Fruit fly (Drosophila melanogaster) whole organism, embryonic: Measurements from ENCODE around the gene CG2059.

Experiments
- Abd-B ChIP-seq: fragments of 200-800 bp; sonication (Bioruptor generic); optimal IDR thresholded peaks from 2 replicates; lab custom pipeline; 2018; ENCODE audit warnings: missing biosample characterization, mild to moderate bottlenecking, missing genetic modification characterization, moderate library complexity
- Atf-2 ChIP-seq: fragments of 200-800 bp; sonication (Bioruptor generic); optimal IDR thresholded peaks from 2 replicates; lab custom pipeline; 2016; ENCODE audit warnings: missing biosample characterization, missing genetic modification characterization
- Awh ChIP-seq: fragments of 200-800 bp; sonication (Bioruptor generic); IDR thresholded peaks from 2 replicates; pipeline ENCODE4, ENCODE4 v1.3.6; 2022; ENCODE audit warnings: missing biosample characterization, missing genetic modification characterization
- CG10267 ChIP-seq: fragments of 200-800 bp; sonication (Bioruptor generic); optimal IDR thresholded peaks from 2 replicates; lab custom pipeline; 2018; ENCODE audit warnings: missing biosample characterization, mild to moderate bottlenecking, missing genetic modification characterization, moderate library complexity
- CG10366 ChIP-seq: fragments of 200-800 bp; sonication (Bioruptor generic); IDR thresholded peaks from 2 replicates; pipeline ENCODE4 v1.3.6; 2022; ENCODE audit warnings: missing biosample characterization, missing genetic modification characterization
- CG11456 ChIP-seq: fragments of 200-800 bp; sonication (Bioruptor generic); IDR thresholded peaks from 3 replicates; pipeline ENCODE4 v1.3.6; 2022; ENCODE audit warnings: missing biosample characterization, missing genetic modification characterization
- CG11504 ChIP-seq: fragments of 200-800 bp; sonication (Bioruptor generic); optimal IDR thresholded peaks from 3 replicates; lab custom pipeline; 2019; ENCODE audit warnings: missing biosample characterization, mild to moderate bottlenecking, missing genetic modification characterization, moderate library complexity
- CG11695 ChIP-seq: fragments of 200-800 bp; sonication (Bioruptor generic); IDR thresholded peaks from 3 replicates; pipeline ENCODE4 v1.3.6; 2022; ENCODE audit warnings: missing biosample characterization, missing genetic modification characterization
- CG12942 ChIP-seq: fragments of 200-800 bp; sonication (Bioruptor generic); optimal IDR thresholded peaks from 3 replicates; lab custom pipeline; 2016; ENCODE audit warnings: missing biosample characterization, missing genetic modification characterization
- CG13624 ChIP-seq: fragments of 200-800 bp; sonication (Bioruptor generic); optimal IDR thresholded peaks from 2 replicates; lab custom pipeline; 2016; ENCODE audit warnings: missing biosample characterization, missing genetic modification characterization
- CG15696 ChIP-seq: fragments of 200-800 bp; sonication (Bioruptor generic); optimal IDR thresholded peaks from 2 replicates; lab custom pipeline; 2019; ENCODE audit warnings: missing biosample characterization, mild to moderate bottlenecking, missing genetic modification characterization, moderate library complexity
- CG1602 ChIP-seq: fragments of 200-800 bp; sonication (Bioruptor generic); optimal IDR thresholded peaks from 3 replicates; lab custom pipeline; 2016; ENCODE audit warnings: missing biosample characterization, missing genetic modification characterization
- CG16815 ChIP-seq: fragments of 200-800 bp; sonication (Bioruptor generic); optimal IDR thresholded peaks from 3 replicates; lab custom pipeline; 2017; ENCODE audit warnings: missing biosample characterization, mild to moderate bottlenecking, missing genetic modification characterization
- CG18764 ChIP-seq: fragments of 200-800 bp; sonication (Bioruptor generic); optimal IDR thresholded peaks from 3 replicates; lab custom pipeline; 2016; ENCODE audit warnings: missing biosample characterization, missing genetic modification characterization
- CG2116 ChIP-seq: fragments of 200-800 bp; sonication (Bioruptor generic); optimal IDR thresholded peaks from 3 replicates; lab custom pipeline; 2018; ENCODE audit warnings: missing biosample characterization, mild to moderate bottlenecking, missing genetic modification characterization
- CG31224 ChIP-seq: fragments of 200-800 bp; sonication (Bioruptor generic); IDR thresholded peaks from 2 replicates; pipeline ENCODE4 v1.3.6; 2022; ENCODE audit warnings: missing biosample characterization, missing genetic modification characterization
- CG7987 ChIP-seq: fragments of 200-800 bp; sonication (Bioruptor generic); optimal IDR thresholded peaks from 2 replicates; lab custom pipeline; 2018; ENCODE audit warnings: missing biosample characterization, mild to moderate bottlenecking, missing genetic modification characterization, moderate library complexity
- CG8765 ChIP-seq: fragments of 200-800 bp; sonication (Bioruptor generic); IDR thresholded peaks from 2 replicates; pipeline ENCODE4 v1.3.6; 2022; ENCODE audit warnings: missing biosample characterization, missing genetic modification characterization
- CG8924 ChIP-seq: fragments of 200-800 bp; optimal IDR thresholded peaks from 3 replicates; lab custom pipeline; 2019; ENCODE audit warnings: missing biosample characterization, mild to moderate bottlenecking, missing genetic modification characterization, moderate library complexity
- D ChIP-seq, 2 experiments: fragments of 200-800 bp in 1 of 2; fragments of >200 bp in 1 of 2; sonication (Bioruptor generic) in 1 of 2; optimal IDR thresholded peaks; 2 replicates in 1 of 2; 3 replicates in 1 of 2; lab custom pipeline; 2017; ENCODE audit warnings: mild to moderate bottlenecking in 1 of 2, missing biosample characterization in 1 of 2, missing genetic modification characterization in 1 of 2, missing genetic modification reagents in 1 of 2
- Dp ChIP-seq: fragments of 200-800 bp; sonication (Bioruptor generic); optimal IDR thresholded peaks from 2 replicates; lab custom pipeline; 2018; ENCODE audit warnings: missing biosample characterization, mild to moderate bottlenecking, missing genetic modification characterization, moderate library complexity
- Fer1 ChIP-seq: fragments of 200-800 bp; sonication (Bioruptor generic); optimal IDR thresholded peaks from 2 replicates; lab custom pipeline; 2017; ENCODE audit warnings: missing biosample characterization, mild to moderate bottlenecking, missing genetic modification characterization
- Fer2 ChIP-seq: fragments of 200-800 bp; sonication (Bioruptor generic); optimal IDR thresholded peaks from 2 replicates; lab custom pipeline; 2018; ENCODE audit warnings: missing biosample characterization, mild to moderate bottlenecking, missing genetic modification characterization, moderate library complexity
- Nf-YB ChIP-seq: fragments of 200-800 bp; sonication (Bioruptor generic); optimal IDR thresholded peaks from 3 replicates; lab custom pipeline; 2019; ENCODE audit warnings: missing biosample characterization, mild to moderate bottlenecking, missing genetic modification characterization, moderate library complexity
- Pdp1 ChIP-seq, 2 experiments: fragments of 200-800 bp; sonication (Bioruptor generic); optimal IDR thresholded peaks; 3 replicates each; lab custom pipeline; 2016; ENCODE audit warnings: missing biosample characterization in 2 of 2, missing genetic modification characterization in 2 of 2, mild to moderate bottlenecking in 1 of 2, moderate library complexity in 1 of 2
- Ravus ChIP-seq: fragments of 200-800 bp; sonication (Bioruptor generic); IDR thresholded peaks from 2 replicates; pipeline ENCODE4 v1.3.6; 2022; ENCODE audit warnings: missing biosample characterization, missing genetic modification characterization
- Sin3A ChIP-seq: fragments of >200 bp; optimal IDR thresholded peaks from 2 replicates; lab custom pipeline; 2018
- Six4 ChIP-seq: fragments of 200-800 bp; sonication (Bioruptor generic); optimal IDR thresholded peaks from 2 replicates; lab custom pipeline; 2016; ENCODE audit warnings: missing biosample characterization, missing genetic modification characterization
- Sox100B ChIP-seq: fragments of 200-800 bp; sonication (Bioruptor generic); optimal IDR thresholded peaks from 3 replicates; lab custom pipeline; 2018; ENCODE audit warnings: missing biosample characterization, mild to moderate bottlenecking, missing genetic modification characterization
- Sry-β ChIP-seq: fragments of 200-800 bp; sonication (Bioruptor generic); optimal IDR thresholded peaks from 2 replicates; lab custom pipeline; 2018; ENCODE audit warnings: missing biosample characterization, mild to moderate bottlenecking, missing genetic modification characterization, moderate library complexity
- ab ChIP-seq: fragments of 200-800 bp; sonication (Bioruptor generic); optimal IDR thresholded peaks from 2 replicates; lab custom pipeline; 2016; ENCODE audit warnings: missing biosample characterization, missing genetic modification characterization
- aop ChIP-seq: fragments of 200-800 bp; sonication (Bioruptor generic); IDR thresholded peaks from 2 replicates; pipeline ENCODE4 v1.3.6; 2022; ENCODE audit warnings: missing biosample characterization, missing genetic modification characterization
- bbx ChIP-seq: fragments of 200-800 bp; sonication (Bioruptor generic); IDR thresholded peaks from 2 replicates; pipeline ENCODE4 v1.3.6; 2022; ENCODE audit warnings: missing biosample characterization, missing genetic modification characterization; ENCODE audit not compliant: partially characterized antibody
- btn ChIP-seq: fragments of 200-800 bp; sonication (Bioruptor generic); optimal IDR thresholded peaks from 2 replicates; lab custom pipeline; 2016; ENCODE audit warnings: missing biosample characterization, missing genetic modification characterization
- cato ChIP-seq: fragments of 200-800 bp; sonication (Bioruptor generic); optimal IDR thresholded peaks from 2 replicates; lab custom pipeline; 2016; ENCODE audit warnings: missing biosample characterization, missing genetic modification characterization, borderline replicate concordance
- chinmo ChIP-seq: fragments of 200-800 bp; sonication (Bioruptor generic); IDR thresholded peaks from 4 replicates; pipeline ENCODE4 v1.3.6; 2022; ENCODE audit warnings: missing biosample characterization, missing genetic modification characterization; ENCODE audit not compliant: partially characterized antibody
- crol ChIP-seq: fragments of 200-800 bp; sonication (Bioruptor generic); IDR thresholded peaks from 2 replicates; pipeline ENCODE4 v1.3.6; 2022; ENCODE audit warnings: missing biosample characterization, missing genetic modification characterization
- fd102C ChIP-seq: fragments of 200-800 bp; sonication (Bioruptor generic); optimal IDR thresholded peaks from 2 replicates; lab custom pipeline; 2018; ENCODE audit warnings: missing biosample characterization, mild to moderate bottlenecking, missing genetic modification characterization, moderate library complexity
- gt ChIP-seq: fragments of 200-800 bp; sonication (Bioruptor generic); IDR thresholded peaks from 2 replicates; pipeline ENCODE4 v1.3.6; 2022; ENCODE audit warnings: missing biosample characterization, missing genetic modification characterization
- kni ChIP-seq: fragments of 200-800 bp; sonication (Bioruptor generic); optimal IDR thresholded peaks from 3 replicates; lab custom pipeline; 2017; ENCODE audit warnings: mild to moderate bottlenecking, missing biosample characterization, missing genetic modification reagents, missing genetic modification characterization
- nom ChIP-seq: fragments of 200-800 bp; sonication (Bioruptor generic); optimal IDR thresholded peaks from 2 replicates; lab custom pipeline; 2017; ENCODE audit warnings: missing biosample characterization, missing genetic modification characterization, mild to moderate bottlenecking, moderate library complexity, missing genetic modification reagents
- schlank ChIP-seq: fragments of 200-800 bp; sonication (Bioruptor generic); optimal IDR thresholded peaks from 2 replicates; lab custom pipeline; 2018; ENCODE audit warnings: missing biosample characterization, mild to moderate bottlenecking, missing genetic modification characterization
- shn ChIP-seq: fragments of 200-800 bp; sonication (Bioruptor generic); optimal IDR thresholded peaks from 3 replicates; lab custom pipeline; 2016; ENCODE audit warnings: missing biosample characterization, missing genetic modification characterization
- so ChIP-seq: fragments of 200-800 bp; sonication (Bioruptor generic); IDR thresholded peaks from 3 replicates; pipeline ENCODE4 v1.3.6; 2022; ENCODE audit warnings: missing biosample characterization, missing genetic modification characterization
- sug ChIP-seq: fragments of 200-800 bp; optimal IDR thresholded peaks from 2 replicates; lab custom pipeline; 2019; ENCODE audit warnings: missing biosample characterization, mild to moderate bottlenecking, missing genetic modification characterization, moderate library complexity
- unc-4 ChIP-seq: fragments of 200-800 bp; sonication (Bioruptor generic); IDR thresholded peaks from 2 replicates; pipeline ENCODE4 v1.3.6; 2022; ENCODE audit warnings: missing biosample characterization, missing genetic modification characterization; ENCODE audit not compliant: partially characterized antibody
- usp ChIP-seq: fragments of >200 bp; optimal IDR thresholded peaks from 2 replicates; lab custom pipeline; 2017; ENCODE audit warnings: missing biosample characterization, missing genetic modification characterization
- z ChIP-seq: fragments of 200-800 bp; sonication (Bioruptor generic); IDR thresholded peaks from 3 replicates; pipeline ENCODE4 v1.3.6; 2022; ENCODE audit warnings: missing biosample characterization, missing genetic modification characterization

Gene CG2059

DNA sequence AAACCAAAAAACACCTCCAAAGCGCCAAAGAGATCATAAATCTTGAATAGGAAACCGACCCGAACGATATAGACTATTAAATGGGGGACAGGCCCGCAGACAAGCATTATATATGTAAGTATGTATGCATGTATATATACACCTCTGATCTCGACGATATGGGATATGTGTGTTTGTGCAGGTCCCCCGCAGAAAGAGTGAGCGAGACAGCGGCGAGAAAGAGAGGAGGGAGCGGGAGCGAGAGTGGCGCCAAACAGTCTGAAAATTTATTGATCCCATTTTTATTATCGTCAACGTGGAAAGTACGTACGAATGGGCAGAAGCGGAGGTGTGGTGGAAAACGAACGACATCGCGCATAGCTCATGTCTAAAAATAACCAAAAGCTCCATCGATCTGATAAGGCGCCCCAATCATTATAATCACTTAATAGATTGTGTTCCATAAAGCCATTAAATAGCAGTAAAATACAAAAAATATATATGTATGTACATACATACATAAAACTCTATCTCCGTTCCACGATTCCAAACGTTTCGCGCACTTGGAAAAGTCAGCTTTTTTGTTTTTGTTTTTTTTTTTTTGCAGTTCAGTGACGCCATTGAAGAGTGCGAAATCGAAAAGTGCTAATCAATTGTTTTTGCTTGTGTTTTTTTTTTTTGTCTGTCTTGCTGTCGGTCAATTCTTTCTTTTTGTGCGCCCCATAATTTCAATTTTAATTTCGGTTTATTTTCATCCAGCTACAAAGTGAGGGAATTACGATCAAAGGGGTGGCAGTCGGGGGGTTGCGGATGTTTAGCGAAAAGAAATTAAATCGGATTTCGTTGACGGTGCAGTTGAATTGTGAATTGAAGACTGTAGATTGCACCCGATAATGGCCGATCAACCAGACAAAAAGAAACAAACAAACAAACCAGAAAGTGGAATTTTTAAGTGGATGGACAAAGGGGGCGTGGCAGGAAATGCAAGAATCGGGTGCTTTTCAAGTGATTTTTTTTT, 31.4 kb downstream of the CG2059 start (continued):
- TF ChIP-seq CG15696 (tag; lab: Kevin White, UChicago) (no peak), CG13624 (no peak), so (GFP tag; lab: Robert Waterston, UW) (no peak; the same call in 2 of the 3 replicates), Nf-YB (GFP tag; lab: Kevin White, UChicago) (peak; percentile 25), CG11504 (tag; lab: Kevin White, UChicago) (no peak), CG11695 (no peak), CG12942 (GFP tag; lab: Kevin White, UChicago) (no peak), CG8765 (GFP tag; lab: Robert Waterston, UW) (no peak), CG2116 (GFP tag; lab: Kevin White, UChicago) (no peak), sug (tag; lab: Kevin White, UChicago) (peak; percentile 93), Fer1 (no peak), chinmo (0 out of 4 replicates have a peak, but pooled peaks have one; percentile 67), unc-4 (GFP tag; lab: Robert Waterston, UW) (no peak), Six4 (GFP tag; lab: Kevin White, UChicago) (no peak), Fer2 (tag; lab: Kevin White, UChicago) (no peak), Dp (GFP tag; lab: Kevin White, UChicago) (no peak), D (optimal IDR thresholded peaks at IDR 0.05; lab: Kevin White, UChicago) (no peak), D (GFP tag; optimal IDR thresholded peaks at IDR 0.05; lab: Kevin White, UChicago) (no peak), Atf-2 (GFP tag; lab: Kevin White, UChicago) (no peak), Sry-β (GFP tag; lab: Kevin White, UChicago) (no peak), CG16815 (GFP tag; lab: Kevin White, UChicago) (no peak), shn (GFP tag; lab: Kevin White, UChicago) (peak; percentile 43), Sin3A (no peak), bbx (GFP tag; lab: Robert Waterston, UW) (no peak), Awh (GFP tag; lab: Robert Waterston, UW) (0 out of 2 replicates have a peak, but pooled peaks have one; percentile 14), gt (GFP tag; lab: Robert Waterston, UW) (no peak), z (GFP tag; lab: Robert Waterston, UW) (no peak), schlank (tag; lab: Kevin White, UChicago) (no peak), Ravus (GFP tag; lab: Robert Waterston, UW) (no peak), fd102C (GFP tag; lab: Kevin White, UChicago) (no peak), crol (peak; percentile 84), Abd-B (GFP tag; lab: Kevin White, UChicago) (peak; percentile 20), Sox100B (GFP tag; lab: Kevin White, UChicago) (no peak), CG31224 (no peak), CG18764 (no peak), CG7987 (GFP tag; lab: Kevin White, UChicago) (no peak), btn (GFP tag; lab: Kevin White, UChicago) (no peak), CG11456 (GFP tag; lab: Robert Waterston, UW) (no peak), nom (GFP tag; lab: Kevin White, UChicago) (no peak), kni (GFP tag; lab: Kevin White, UChicago) (peak; percentile 40), CG8924 (tag; lab: Kevin White, UChicago) (no peak), Pdp1 (GFP tag; optimal IDR thresholded peaks at IDR 0.05; lab: Kevin White, UChicago) (no peak), cato (GFP tag; lab: Kevin White, UChicago) (no peak), CG1602 (GFP tag; lab: Kevin White, UChicago) (no peak), aop (GFP tag; lab: Robert Waterston, UW) (no peak), ab (no peak), CG10366 (GFP tag; lab: Robert Waterston, UW) (no peak), CG10267 (tag; lab: Kevin White, UChicago) (no peak), usp (GFP tag; lab: Kevin White, UChicago) (no peak)
